Fruit fly (Drosophila melanogaster) whole organism, embryonic: ENCODE results near the gene CG33654.

Experiments
- ATbp ChIP-seq: fragments of 200-800 bp; sonication (Bioruptor generic); optimal IDR thresholded peaks from 2 replicates; lab custom pipeline; 2017; ENCODE audit warnings: missing biosample characterization, mild to moderate bottlenecking, missing genetic modification characterization, missing genetic modification reagents
- Bgb ChIP-seq: fragments of 200-800 bp; sonication (Bioruptor generic); IDR thresholded peaks from 2 replicates; pipeline ENCODE4 v1.3.6; 2022; ENCODE audit warnings: missing biosample characterization, missing genetic modification characterization; ENCODE audit not compliant: partially characterized antibody
- CG1024 ChIP-seq: fragments of 200-800 bp; sonication (Bioruptor generic); IDR thresholded peaks from 2 replicates; pipeline ENCODE4 v1.3.6; 2022; ENCODE audit warnings: missing biosample characterization, missing genetic modification characterization
- CG10366 ChIP-seq: fragments of 200-800 bp; sonication (Bioruptor generic); IDR thresholded peaks from 2 replicates; pipeline ENCODE4 v1.3.6; 2022; ENCODE audit warnings: missing biosample characterization, missing genetic modification characterization
- CG10979 ChIP-seq: fragments of 200-800 bp; sonication (Bioruptor generic); optimal IDR thresholded peaks from 2 replicates; lab custom pipeline; 2018; ENCODE audit warnings: missing biosample characterization, mild to moderate bottlenecking, missing genetic modification characterization, moderate library complexity
- CG11723 ChIP-seq: fragments of 200-800 bp; sonication (Bioruptor generic); optimal IDR thresholded peaks from 2 replicates; lab custom pipeline; 2017; ENCODE audit warnings: missing biosample characterization, mild to moderate bottlenecking, missing genetic modification characterization
- CG12104 ChIP-seq: fragments of 200-800 bp; sonication (Bioruptor generic); optimal IDR thresholded peaks from 3 replicates; lab custom pipeline; 2016; ENCODE audit warnings: missing biosample characterization, missing genetic modification characterization
- CG12219 ChIP-seq: fragments of 200-800 bp; sonication (Bioruptor generic); optimal IDR thresholded peaks from 3 replicates; lab custom pipeline; 2018; ENCODE audit warnings: missing biosample characterization, mild to moderate bottlenecking, missing genetic modification characterization
- CG1233 ChIP-seq: fragments of 200-800 bp; sonication (Bioruptor generic); optimal IDR thresholded peaks from 4 replicates; lab custom pipeline; 2018; ENCODE audit warnings: missing biosample characterization, mild to moderate bottlenecking, missing genetic modification characterization
- CG14860 ChIP-seq: fragments of 200-800 bp; sonication (Bioruptor generic); IDR thresholded peaks from 3 replicates; pipeline ENCODE4 v1.3.6; 2022; ENCODE audit warnings: missing biosample characterization, missing genetic modification characterization; ENCODE audit not compliant: partially characterized antibody
- CG15269 ChIP-seq: fragments of 200-800 bp; sonication (Bioruptor generic); optimal IDR thresholded peaks from 2 replicates; lab custom pipeline; 2018; ENCODE audit warnings: missing biosample characterization, mild to moderate bottlenecking, missing genetic modification characterization, moderate library complexity
- CG15601 ChIP-seq: fragments of 200-800 bp; sonication (Bioruptor generic); optimal IDR thresholded peaks from 3 replicates; lab custom pipeline; 2019; ENCODE audit warnings: missing biosample characterization, mild to moderate bottlenecking, missing genetic modification characterization, moderate library complexity
- CG18476 ChIP-seq: fragments of 200-800 bp; sonication (Bioruptor generic); optimal IDR thresholded peaks from 2 replicates; lab custom pipeline; 2016; ENCODE audit warnings: missing biosample characterization, mild to moderate bottlenecking, missing genetic modification characterization
- CG2116 ChIP-seq: fragments of 200-800 bp; sonication (Bioruptor generic); optimal IDR thresholded peaks from 3 replicates; lab custom pipeline; 2018; ENCODE audit warnings: missing biosample characterization, mild to moderate bottlenecking, missing genetic modification characterization
- CG2889 ChIP-seq: fragments of 200-800 bp; sonication (Bioruptor generic); IDR thresholded peaks from 3 replicates; pipeline ENCODE4 v1.3.6; 2022; ENCODE audit warnings: missing biosample characterization, missing genetic modification characterization
- CG30403 ChIP-seq: fragments of 200-800 bp; sonication (Bioruptor generic); optimal IDR thresholded peaks from 3 replicates; lab custom pipeline; 2016; ENCODE audit warnings: missing biosample characterization, missing genetic modification characterization
- CG30431 ChIP-seq: fragments of 200-800 bp; sonication (Bioruptor generic); optimal IDR thresholded peaks from 2 replicates; lab custom pipeline; 2017; ENCODE audit warnings: missing biosample characterization, missing genetic modification characterization
- CG3847 ChIP-seq: fragments of 200-800 bp; sonication (Bioruptor generic); IDR thresholded peaks from 2 replicates; pipeline ENCODE4 v1.3.6; 2022; ENCODE audit warnings: missing biosample characterization, missing genetic modification characterization
- CG4282 ChIP-seq: fragments of 200-800 bp; sonication (Bioruptor generic); optimal IDR thresholded peaks from 2 replicates; lab custom pipeline; 2016; ENCODE audit warnings: missing biosample characterization, missing genetic modification characterization
- CG4854 ChIP-seq: fragments of 200-800 bp; sonication (Bioruptor generic); optimal IDR thresholded peaks from 2 replicates; lab custom pipeline; 2016; ENCODE audit warnings: missing biosample characterization, missing genetic modification characterization, inconsistent platforms
- CG7556 ChIP-seq: fragments of 200-800 bp; sonication (Bioruptor generic); optimal IDR thresholded peaks from 2 replicates; lab custom pipeline; 2017; ENCODE audit warnings: missing biosample characterization, mild to moderate bottlenecking, missing genetic modification characterization
- CG7786 ChIP-seq: fragments of 200-800 bp; sonication (Bioruptor generic); optimal IDR thresholded peaks from 2 replicates; lab custom pipeline; 2016; ENCODE audit warnings: missing biosample characterization, missing genetic modification characterization
- CG8478 ChIP-seq: fragments of >200 bp; optimal IDR thresholded peaks from 2 replicates; lab custom pipeline; 2018
- CG9437 ChIP-seq: fragments of 200-800 bp; sonication (Bioruptor generic); optimal IDR thresholded peaks from 2 replicates; lab custom pipeline; 2018; ENCODE audit warnings: missing biosample characterization, mild to moderate bottlenecking, missing genetic modification characterization
- Ets97D ChIP-seq: fragments of 200-800 bp; sonication (Bioruptor generic); optimal IDR thresholded peaks from 3 replicates; lab custom pipeline; 2016; ENCODE audit warnings: missing biosample characterization, missing genetic modification characterization
- Fer1 ChIP-seq: fragments of 200-800 bp; sonication (Bioruptor generic); optimal IDR thresholded peaks from 2 replicates; lab custom pipeline; 2017; ENCODE audit warnings: missing biosample characterization, mild to moderate bottlenecking, missing genetic modification characterization
- HmgD ChIP-seq: fragments of 200-800 bp; sonication (Bioruptor generic); optimal IDR thresholded peaks from 3 replicates; lab custom pipeline; 2016; ENCODE audit warnings: missing biosample characterization, missing genetic modification characterization
- Hmx ChIP-seq: fragments of 200-800 bp; sonication (Bioruptor generic); optimal IDR thresholded peaks from 2 replicates; lab custom pipeline; 2016; ENCODE audit warnings: missing biosample characterization, missing genetic modification characterization
- NFAT ChIP-seq: fragments of 200-800 bp; sonication (Bioruptor generic); IDR thresholded peaks from 2 replicates; pipeline ENCODE4 v1.3.6; 2022; ENCODE audit warnings: missing biosample characterization, missing genetic modification characterization
- Ptx1 ChIP-seq: fragments of 200-800 bp; sonication (Bioruptor generic); IDR thresholded peaks from 2 replicates; pipeline ENCODE4 v1.3.6; 2022; ENCODE audit warnings: missing biosample characterization, missing genetic modification characterization
- Sox100B ChIP-seq: fragments of 200-800 bp; sonication (Bioruptor generic); optimal IDR thresholded peaks from 3 replicates; lab custom pipeline; 2018; ENCODE audit warnings: missing biosample characterization, mild to moderate bottlenecking, missing genetic modification characterization
- Tbp ChIP-seq: fragments of >200 bp; optimal IDR thresholded peaks from 2 replicates; lab custom pipeline; 2018; ENCODE audit warnings: missing biosample characterization, missing genetic modification characterization
- Xbp1 ChIP-seq: fragments of 200-800 bp; sonication (Bioruptor generic); optimal IDR thresholded peaks from 3 replicates; lab custom pipeline; 2016; ENCODE audit warnings: missing biosample characterization, mild to moderate bottlenecking, missing genetic modification characterization
- ato ChIP-seq: fragments of 200-800 bp; sonication (Bioruptor generic); IDR thresholded peaks from 2 replicates; pipeline ENCODE4 v1.3.6; 2022; ENCODE audit warnings: missing biosample characterization, missing genetic modification characterization; ENCODE audit not compliant: partially characterized antibody
- cas ChIP-seq: fragments of 200-800 bp; sonication (Bioruptor generic); IDR thresholded peaks from 2 replicates; pipeline ENCODE4 v1.3.6; 2022; ENCODE audit warnings: missing biosample characterization, missing genetic modification characterization
- chm ChIP-seq: fragments of 200-800 bp; sonication (Bioruptor generic); IDR thresholded peaks from 2 replicates; pipeline ENCODE4 v1.3.6; 2022; ENCODE audit warnings: missing biosample characterization, missing genetic modification characterization
- crol ChIP-seq: fragments of 200-800 bp; sonication (Bioruptor generic); IDR thresholded peaks from 2 replicates; pipeline ENCODE4 v1.3.6; 2022; ENCODE audit warnings: missing biosample characterization, missing genetic modification characterization
- dimm ChIP-seq: fragments of 200-800 bp; sonication (Bioruptor generic); IDR thresholded peaks from 2 replicates; pipeline ENCODE4 v1.3.6; 2022; ENCODE audit warnings: missing biosample characterization, missing genetic modification characterization
- dm ChIP-seq: fragments of 200-800 bp; sonication (Bioruptor generic); optimal IDR thresholded peaks from 3 replicates; lab custom pipeline; 2016; ENCODE audit warnings: missing biosample characterization, missing genetic modification characterization
- gcm ChIP-seq: fragments of 200-800 bp; sonication (Bioruptor generic); optimal IDR thresholded peaks from 2 replicates; lab custom pipeline; 2019; ENCODE audit warnings: missing biosample characterization, mild to moderate bottlenecking, missing genetic modification characterization, moderate library complexity
- ham ChIP-seq: fragments of 200-800 bp; sonication (Bioruptor generic); IDR thresholded peaks from 2 replicates; pipeline ENCODE4 v1.3.6; 2022; ENCODE audit warnings: missing biosample characterization, missing genetic modification characterization
- lilli ChIP-seq: fragments of 200-800 bp; sonication (Bioruptor generic); optimal IDR thresholded peaks from 3 replicates; lab custom pipeline; 2016; ENCODE audit warnings: missing biosample characterization, missing genetic modification characterization
- lmd ChIP-seq: fragments of 200-800 bp; sonication (Bioruptor generic); IDR thresholded peaks from 2 replicates; pipeline ENCODE4 v1.3.6; 2022; ENCODE audit warnings: missing biosample characterization, missing genetic modification characterization
- onecut ChIP-seq: fragments of 200-800 bp; sonication (Bioruptor generic); IDR thresholded peaks from 2 replicates; pipeline ENCODE4 v1.3.6; 2022; ENCODE audit warnings: missing biosample characterization, missing genetic modification characterization
- org-1 ChIP-seq: fragments of 200-800 bp; sonication (Bioruptor generic); optimal IDR thresholded peaks from 2 replicates; lab custom pipeline; 2017; ENCODE audit warnings: missing biosample characterization, missing genetic modification characterization
- repo ChIP-seq: fragments of 200-800 bp; sonication (Bioruptor generic); optimal IDR thresholded peaks from 2 replicates; lab custom pipeline; 2016; ENCODE audit warnings: missing biosample characterization, missing genetic modification characterization
- rib ChIP-seq: fragments of 200-800 bp; sonication (Bioruptor generic); IDR thresholded peaks from 2 replicates; pipeline ENCODE4 v1.3.6; 2022; ENCODE audit warnings: missing biosample characterization, missing genetic modification characterization
- salm ChIP-seq: fragments of 200-800 bp; sonication (Bioruptor generic); optimal IDR thresholded peaks from 2 replicates; lab custom pipeline; 2018; ENCODE audit warnings: missing biosample characterization, mild to moderate bottlenecking, missing genetic modification characterization
- scrt ChIP-seq: fragments of 200-800 bp; sonication (Bioruptor generic); optimal IDR thresholded peaks from 2 replicates; lab custom pipeline; 2018; ENCODE audit warnings: missing biosample characterization, mild to moderate bottlenecking, missing genetic modification characterization, moderate library complexity
- sr ChIP-seq: fragments of 200-800 bp; sonication (Bioruptor generic); IDR thresholded peaks from 3 replicates; pipeline ENCODE4 v1.3.6; 2022; ENCODE audit warnings: missing biosample characterization, missing genetic modification characterization
- tgo ChIP-seq: fragments of 200-800 bp; sonication (Bioruptor generic); IDR thresholded peaks from 3 replicates; pipeline ENCODE4 v1.3.6; 2022; ENCODE audit warnings: missing biosample characterization, missing genetic modification characterization
- tio ChIP-seq: fragments of 200-800 bp; sonication (Bioruptor generic); optimal IDR thresholded peaks from 2 replicates; lab custom pipeline; 2017; ENCODE audit warnings: missing biosample characterization, missing genetic modification characterization, inconsistent platforms

The CG33654 gene

DNA sequence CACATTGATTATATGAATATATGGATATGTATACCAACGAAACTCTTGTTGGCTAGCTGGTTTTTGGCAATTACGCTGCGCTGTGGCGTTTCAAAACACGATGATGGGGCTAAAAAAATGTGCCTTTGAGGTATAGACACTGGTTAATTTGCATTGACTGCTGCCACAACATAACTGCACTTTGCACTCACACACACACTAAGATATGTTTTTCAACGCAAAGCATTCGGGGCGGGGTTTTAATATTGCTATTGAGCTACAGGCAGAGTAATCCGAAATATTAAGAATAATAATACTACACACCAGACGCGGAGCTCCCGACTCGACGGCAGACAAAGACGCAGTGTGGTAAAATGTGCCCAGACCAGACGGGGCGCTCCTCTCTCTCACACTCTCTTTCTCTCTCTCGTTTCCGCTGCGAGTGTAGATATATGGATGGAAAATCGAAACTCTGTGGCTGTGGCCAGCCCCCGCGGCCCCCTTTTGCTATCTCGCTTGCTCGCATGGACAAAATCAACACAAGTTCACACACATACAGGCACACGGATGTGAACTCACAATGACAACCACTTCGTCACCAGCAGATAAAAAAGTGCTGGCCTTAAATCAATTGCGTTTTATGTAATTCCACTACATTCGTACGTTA lies 31.9 kb downstream of the CG33654 start (continued):
- TF ChIP-seq sr (GFP tag; lab: Robert Waterston, UW) (no peak), NFAT (GFP tag; lab: Robert Waterston, UW) (no peak), Ptx1 (GFP tag; lab: Robert Waterston, UW) (no peak), Bgb (no peak), Ets97D (GFP tag; lab: Kevin White, UChicago) (peak; percentile 4), scrt (GFP tag; lab: Kevin White, UChicago) (peak; percentile 62), CG12219 (GFP tag; lab: Kevin White, UChicago) (peak; percentile 62), lmd (GFP tag; lab: Robert Waterston, UW) (no peak), CG14860 (no peak), CG2116 (GFP tag; lab: Kevin White, UChicago) (no peak), CG9437 (GFP tag; lab: Kevin White, UChicago) (peak; percentile 23), CG30403 (GFP tag; lab: Kevin White, UChicago) (no peak), CG10366 (no peak), HmgD (GFP tag; lab: Kevin White, UChicago) (peak; percentile 83), CG18476 (peak; percentile 22), CG2889 (no peak), CG10979 (tag; lab: Kevin White, UChicago) (no peak), ato (GFP tag; lab: Robert Waterston, UW) (no peak), Xbp1 (no peak), Fer1 (GFP tag; lab: Kevin White, UChicago) (peak; percentile 82), gcm (GFP tag; lab: Kevin White, UChicago) (peak; percentile 68), tio (no peak), dm (GFP tag; lab: Kevin White, UChicago) (no peak), dimm (GFP tag; lab: Robert Waterston, UW) (no peak), chm (GFP tag; lab: Robert Waterston, UW) (no peak), tgo (GFP tag; lab: Robert Waterston, UW) (no peak), Tbp (no peak), CG30431 (GFP tag; lab: Kevin White, UChicago) (no peak), CG3847 (no peak), CG7786 (GFP tag; lab: Kevin White, UChicago) (no peak), ATbp (GFP tag; lab: Kevin White, UChicago) (peak; percentile 24), CG7556 (peak; percentile 31), CG8478 (peak; percentile 43), ham (no peak), salm (tag; lab: Kevin White, UChicago) (no peak), CG12104 (GFP tag; lab: Kevin White, UChicago) (no peak), Sox100B (GFP tag; lab: Kevin White, UChicago) (no peak), CG4854 (GFP tag; lab: Kevin White, UChicago) (no peak), Hmx (GFP tag; lab: Kevin White, UChicago) (no peak), org-1 (GFP tag; lab: Kevin White, UChicago) (peak; percentile 25), onecut (GFP tag; lab: Robert Waterston, UW) (peak; percentile 98), CG15601 (tag; lab: Kevin White, UChicago) (no peak), rib (GFP tag; lab: Robert Waterston, UW) (no peak), repo (GFP tag; lab: Kevin White, UChicago) (peak; percentile 9), CG11723 (peak; percentile 32), CG4282 (GFP tag; lab: Kevin White, UChicago) (peak; percentile 18), lilli (GFP tag; lab: Kevin White, UChicago) (peak; percentile 25), CG1233 (GFP tag; lab: Kevin White, UChicago) (peak; percentile 54), CG1024 (GFP tag; lab: Robert Waterston, UW) (no peak), crol (no peak), CG15269 (peak; percentile 4), cas (no peak)
